Fruit fly (Drosophila melanogaster) whole organism, prepupa: ENCODE results near the gene MRG15.
A peak's percentile ranks its signal among the peaks of the same experiment; 100 is the strongest.

Source experiments
- Blimp-1 ChIP-seq: fragments of 200-800 bp; sonication (Bioruptor generic); optimal IDR thresholded peaks from 3 replicates; lab custom pipeline; 2017; ENCODE audit warnings: missing biosample characterization, missing genetic modification characterization, mild to moderate bottlenecking, moderate library complexity, missing genetic modification reagents
- CG10631 ChIP-seq: fragments of 200-800 bp; sonication (Bioruptor generic); optimal IDR thresholded peaks from 2 replicates; lab custom pipeline; 2016; ENCODE audit warnings: missing biosample characterization, missing genetic modification characterization
- CG10669 ChIP-seq: fragments of 200-800 bp; sonication (Bioruptor generic); optimal IDR thresholded peaks from 3 replicates; lab custom pipeline; 2018; ENCODE audit warnings: missing biosample characterization, mild to moderate bottlenecking, missing genetic modification characterization, moderate library complexity
- CG11902 ChIP-seq: fragments of 200-800 bp; sonication (Bioruptor generic); optimal IDR thresholded peaks from 3 replicates; lab custom pipeline; 2016; ENCODE audit warnings: missing biosample characterization, missing genetic modification characterization
- CG16779 ChIP-seq: fragments of 200-800 bp; sonication (Bioruptor generic); optimal IDR thresholded peaks from 3 replicates; lab custom pipeline; 2017; ENCODE audit warnings: missing biosample characterization, mild to moderate bottlenecking, missing genetic modification characterization
- CG31627 ChIP-seq: fragments of 200-800 bp; sonication (Bioruptor generic); optimal IDR thresholded peaks from 3 replicates; lab custom pipeline; 2016; ENCODE audit warnings: missing biosample characterization, missing genetic modification characterization
- CG32006 ChIP-seq: fragments of 200-800 bp; sonication (Bioruptor generic); optimal IDR thresholded peaks from 3 replicates; lab custom pipeline; 2017; ENCODE audit warnings: missing biosample characterization, mild to moderate bottlenecking, missing genetic modification characterization
- CG34406 ChIP-seq: fragments of 200-800 bp; sonication (Bioruptor generic); optimal IDR thresholded peaks from 3 replicates; lab custom pipeline; 2016; ENCODE audit warnings: missing biosample characterization, missing genetic modification characterization
- CG3919 ChIP-seq: fragments of 200-800 bp; sonication (Bioruptor generic); optimal IDR thresholded peaks from 3 replicates; lab custom pipeline; 2016; ENCODE audit warnings: missing biosample characterization, missing genetic modification characterization
- CG6276 ChIP-seq: fragments of 200-800 bp; sonication (Bioruptor generic); optimal IDR thresholded peaks from 2 replicates; lab custom pipeline; 2017; ENCODE audit warnings: missing biosample characterization, mild to moderate bottlenecking, missing genetic modification characterization
- CG6808 ChIP-seq: fragments of 200-800 bp; sonication (Bioruptor generic); optimal IDR thresholded peaks from 3 replicates; lab custom pipeline; 2017; ENCODE audit warnings: missing biosample characterization, missing genetic modification characterization, mild to moderate bottlenecking, moderate library complexity, missing genetic modification reagents
- CG7368 ChIP-seq: fragments of 200-800 bp; sonication (Bioruptor generic); optimal IDR thresholded peaks from 3 replicates; lab custom pipeline; 2016; ENCODE audit warnings: missing biosample characterization, missing genetic modification characterization
- CG8119 ChIP-seq: fragments of 200-800 bp; sonication (Bioruptor generic); IDR thresholded peaks from 3 replicates; pipeline ENCODE4 v1.3.6; 2022; ENCODE audit warnings: missing biosample characterization, missing genetic modification characterization
- CG8319 ChIP-seq: fragments of 200-800 bp; sonication (Bioruptor generic); optimal IDR thresholded peaks from 3 replicates; lab custom pipeline; 2016; ENCODE audit warnings: missing biosample characterization, missing genetic modification characterization
- CG8632 ChIP-seq: fragments of 200-800 bp; sonication (Bioruptor generic); optimal IDR thresholded peaks from 3 replicates; lab custom pipeline; 2016; ENCODE audit warnings: missing biosample characterization, missing genetic modification characterization
- CG9139 ChIP-seq: fragments of 200-800 bp; sonication (Bioruptor generic); optimal IDR thresholded peaks from 3 replicates; lab custom pipeline; 2017; ENCODE audit warnings: missing biosample characterization, mild to moderate bottlenecking, missing genetic modification characterization
- Eip75B ChIP-seq: fragments of 200-800 bp; sonication (Bioruptor generic); optimal IDR thresholded peaks from 3 replicates; lab custom pipeline; 2016; ENCODE audit warnings: missing biosample characterization, missing genetic modification characterization
- Eip93F ChIP-seq: fragments of 200-800 bp; sonication (Bioruptor generic); optimal IDR thresholded peaks from 2 replicates; lab custom pipeline; 2016; ENCODE audit warnings: missing biosample characterization, mild to moderate bottlenecking, missing genetic modification characterization
- Ets96B ChIP-seq: fragments of 200-800 bp; optimal IDR thresholded peaks from 2 replicates; lab custom pipeline; 2019; ENCODE audit warnings: missing biosample characterization, mild to moderate bottlenecking, missing genetic modification characterization, moderate library complexity
- Gug ChIP-seq: fragments of 200-800 bp; sonication (Bioruptor generic); IDR thresholded peaks from 2 replicates; pipeline ENCODE4 v1.3.6; 2022; ENCODE audit warnings: missing biosample characterization, missing genetic modification characterization
- Hr38 ChIP-seq: sonication (Bioruptor generic); optimal IDR thresholded peaks from 2 replicates; lab custom pipeline; 2016; ENCODE audit warnings: missing biosample characterization, missing genetic modification characterization
- Lpt ChIP-seq: fragments of 200-800 bp; sonication (Bioruptor generic); optimal IDR thresholded peaks from 3 replicates; lab custom pipeline; 2016; ENCODE audit warnings: missing biosample characterization, missing genetic modification characterization
- Met ChIP-seq: fragments of 200-800 bp; sonication (Bioruptor generic); optimal IDR thresholded peaks from 3 replicates; lab custom pipeline; 2016; ENCODE audit warnings: missing biosample characterization, missing genetic modification characterization
- Smox ChIP-seq: fragments of 200-800 bp; sonication (Bioruptor generic); optimal IDR thresholded peaks from 3 replicates; lab custom pipeline; 2016; ENCODE audit warnings: missing biosample characterization, missing genetic modification characterization
- Sox102F ChIP-seq: fragments of 200-800 bp; sonication (Bioruptor generic); optimal IDR thresholded peaks from 2 replicates; lab custom pipeline; 2016; ENCODE audit warnings: missing biosample characterization, mild to moderate bottlenecking, missing genetic modification characterization
- Sox14 ChIP-seq: fragments of 200-800 bp; sonication (Bioruptor generic); optimal IDR thresholded peaks from 3 replicates; lab custom pipeline; 2016; ENCODE audit warnings: missing biosample characterization, missing genetic modification characterization
- Sox15 ChIP-seq: fragments of 200-800 bp; sonication (Bioruptor generic); optimal IDR thresholded peaks from 3 replicates; lab custom pipeline; 2016; ENCODE audit warnings: missing biosample characterization, missing genetic modification characterization
- acj6 ChIP-seq: fragments of 200-800 bp; sonication (Bioruptor generic); optimal IDR thresholded peaks from 3 replicates; lab custom pipeline; 2016; ENCODE audit warnings: missing biosample characterization, missing genetic modification characterization
- dsx ChIP-seq: fragments of 200-800 bp; optimal IDR thresholded peaks from 3 replicates; lab custom pipeline; 2019; ENCODE audit warnings: missing biosample characterization, mild to moderate bottlenecking, missing genetic modification characterization, moderate library complexity; ENCODE audit not compliant: poor library complexity, severe bottlenecking
- eg ChIP-seq: fragments of 200-800 bp; sonication (Bioruptor generic); IDR thresholded peaks from 3 replicates; pipeline ENCODE4 v1.3.6; 2022; ENCODE audit warnings: missing biosample characterization, missing genetic modification characterization
- esn ChIP-seq: fragments of 200-800 bp; sonication (Bioruptor generic); optimal IDR thresholded peaks from 2 replicates; lab custom pipeline; 2016; ENCODE audit warnings: missing biosample characterization, mild to moderate bottlenecking, missing genetic modification characterization, moderate library complexity
- fd85E ChIP-seq: fragments of 200-800 bp; sonication (Bioruptor generic); optimal IDR thresholded peaks from 3 replicates; lab custom pipeline; 2016; ENCODE audit warnings: missing biosample characterization, missing genetic modification characterization
- fkh ChIP-seq: fragments of 200-800 bp; sonication (Bioruptor generic); optimal IDR thresholded peaks from 3 replicates; lab custom pipeline; 2017; ENCODE audit warnings: missing biosample characterization, mild to moderate bottlenecking, missing genetic modification characterization, moderate library complexity
- lz ChIP-seq: fragments of 200-800 bp; sonication (Bioruptor generic); optimal IDR thresholded peaks from 3 replicates; lab custom pipeline; 2016; ENCODE audit warnings: missing biosample characterization, missing genetic modification characterization
- net ChIP-seq: fragments of 200-800 bp; sonication (Bioruptor generic); optimal IDR thresholded peaks from 3 replicates; lab custom pipeline; 2016; ENCODE audit warnings: missing biosample characterization, missing genetic modification characterization
- pdm3 ChIP-seq: fragments of 200-800 bp; sonication (Bioruptor generic); optimal IDR thresholded peaks from 3 replicates; lab custom pipeline; 2016; ENCODE audit warnings: missing biosample characterization, missing genetic modification characterization
- salr ChIP-seq, 2 experiments: fragments of 200-800 bp; sonication (Bioruptor generic); optimal IDR thresholded peaks; 3 replicates each; lab custom pipeline; 2016 to 2018; ENCODE audit warnings: missing biosample characterization in 2 of 2, missing genetic modification characterization in 2 of 2, mild to moderate bottlenecking in 1 of 2
- spab ChIP-seq: fragments of 200-800 bp; sonication (Bioruptor generic); optimal IDR thresholded peaks from 2 replicates; lab custom pipeline; 2017; ENCODE audit warnings: missing biosample characterization, mild to moderate bottlenecking, missing genetic modification characterization, missing genetic modification reagents
- ss ChIP-seq, 2 experiments: fragments of 200-800 bp; sonication (Bioruptor generic); optimal IDR thresholded peaks; 2 replicates in 1 of 2; 3 replicates in 1 of 2; lab custom pipeline; 2017 to 2018; ENCODE audit warnings: mild to moderate bottlenecking in 2 of 2, missing biosample characterization in 2 of 2, missing genetic modification characterization in 2 of 2, moderate library complexity in 1 of 2
- svp ChIP-seq: fragments of 200-800 bp; sonication (Bioruptor generic); peaks from one replicate; lab custom pipeline; 2016; ENCODE audit warnings: missing biosample characterization, missing genetic modification characterization

MRG15 gene

DNA sequence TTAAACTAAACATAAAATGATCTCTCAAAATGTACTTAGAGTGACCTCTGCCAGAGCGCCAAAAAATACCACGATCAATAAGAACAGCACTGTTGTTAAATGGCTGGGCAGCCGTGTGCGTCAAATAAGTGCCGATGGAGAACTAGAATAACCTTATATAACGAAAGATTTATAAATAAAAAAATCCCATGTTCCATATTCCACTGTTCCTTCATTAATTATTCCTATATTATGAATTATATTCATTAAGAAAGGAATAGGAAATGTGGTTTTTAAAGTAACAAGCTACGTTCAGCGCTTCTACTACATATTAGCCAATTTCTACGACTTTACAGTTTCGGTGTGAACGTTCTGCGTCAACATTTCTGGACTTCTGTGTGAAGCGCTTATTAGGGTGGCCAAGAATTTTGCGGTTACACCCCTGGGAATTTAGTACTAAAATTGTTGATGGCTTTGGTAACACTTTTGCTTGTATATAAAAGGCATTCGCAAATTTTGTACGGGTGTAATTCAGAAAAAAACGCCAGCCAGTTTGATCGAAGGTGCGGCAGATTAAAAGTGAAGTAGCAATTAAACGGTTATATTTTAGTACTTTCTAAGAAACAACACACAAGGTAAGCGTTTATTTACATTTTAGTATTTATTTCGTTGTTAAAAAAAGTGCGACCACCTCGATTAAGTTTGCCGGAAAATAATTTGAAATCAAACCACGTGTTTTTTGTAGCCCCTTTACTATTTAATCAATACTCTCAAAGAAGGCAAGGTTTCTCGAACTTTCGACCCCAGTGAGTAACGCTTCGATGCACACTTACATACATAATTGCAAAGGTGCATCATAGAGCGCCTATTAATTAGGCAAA lies 35.5 kb downstream of the MRG15 start, which contains the start of the genes tefu and Hsc70-4 (continued):
- no peak for TF ChIP-seq Eip75B (GFP tag; lab: Kevin White, UChicago)
- no peak for TF ChIP-seq CG9139 (GFP tag; lab: Kevin White, UChicago)

DNA sequence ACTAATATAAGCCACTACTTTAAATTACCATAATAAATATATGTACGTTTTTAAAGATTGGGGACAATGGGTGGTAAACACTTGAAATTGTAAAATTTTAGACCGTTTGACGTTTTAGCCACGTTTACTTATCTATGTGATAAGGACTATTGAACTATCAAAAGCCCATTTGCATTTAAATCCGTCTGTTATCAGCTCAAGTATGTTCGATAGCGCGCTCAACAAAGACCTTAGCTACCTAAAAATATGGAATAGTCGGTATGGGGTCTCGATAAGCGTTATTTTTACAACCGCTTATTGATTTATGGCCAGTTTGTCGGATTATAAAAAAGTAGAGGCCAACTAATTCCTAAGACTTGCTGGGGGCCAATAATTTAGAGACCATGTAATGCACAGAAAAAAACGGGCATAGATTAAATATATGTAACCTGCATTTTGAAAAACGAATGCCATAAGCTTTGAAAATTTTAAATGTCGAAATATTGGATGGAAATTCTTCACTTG lies 46.2 kb downstream of the MRG15 start:
- no peak for TF ChIP-seq Sox14 (GFP tag; lab: Kevin White, UChicago)
- TF ChIP-seq fd85E (GFP tag; lab: Kevin White, UChicago), result no peak

DNA sequence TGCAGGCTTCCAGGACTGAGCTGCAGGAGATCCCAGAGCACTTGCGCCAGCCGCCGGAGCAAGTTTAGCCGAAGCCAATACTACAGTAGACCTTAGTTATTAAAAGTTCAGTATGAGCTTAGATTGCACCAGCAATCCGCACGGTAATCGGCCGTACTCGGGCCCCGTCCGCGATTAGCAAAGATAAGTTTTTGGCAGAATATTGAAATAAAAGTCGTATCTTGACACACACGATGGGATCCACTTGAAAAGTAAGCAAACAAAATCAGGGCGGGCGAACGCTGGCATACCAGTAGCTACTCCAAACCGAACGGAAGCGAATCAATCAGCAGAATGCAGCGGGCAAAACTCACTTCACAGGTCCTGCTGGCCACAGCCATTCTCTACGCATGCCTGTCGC lies 47.6 kb downstream of the MRG15 start, which contains the start of gene CG34316:
Gene CG34316, plus strand, starts transcription at position 301 of the 400 bp plus-strand sequence.
- no peak for TF ChIP-seq Sox14 (GFP tag; lab: Kevin White, UChicago)
- no peak for TF ChIP-seq CG8119
- no peak for TF ChIP-seq eg (GFP tag; lab: Robert Waterston, UW)
- TF ChIP-seq Met, result no peak
- TF ChIP-seq esn (GFP tag; lab: Kevin White, UChicago), result no peak
- TF ChIP-seq CG3919, result no peak
- TF ChIP-seq Ets96B (tag; lab: Kevin White, UChicago), result no peak
- no peak for TF ChIP-seq lz
- TF ChIP-seq CG10669, result no peak
- no peak for TF ChIP-seq ss (GFP tag; optimal IDR thresholded peaks at IDR 0.05; lab: Kevin White, UChicago)

DNA sequence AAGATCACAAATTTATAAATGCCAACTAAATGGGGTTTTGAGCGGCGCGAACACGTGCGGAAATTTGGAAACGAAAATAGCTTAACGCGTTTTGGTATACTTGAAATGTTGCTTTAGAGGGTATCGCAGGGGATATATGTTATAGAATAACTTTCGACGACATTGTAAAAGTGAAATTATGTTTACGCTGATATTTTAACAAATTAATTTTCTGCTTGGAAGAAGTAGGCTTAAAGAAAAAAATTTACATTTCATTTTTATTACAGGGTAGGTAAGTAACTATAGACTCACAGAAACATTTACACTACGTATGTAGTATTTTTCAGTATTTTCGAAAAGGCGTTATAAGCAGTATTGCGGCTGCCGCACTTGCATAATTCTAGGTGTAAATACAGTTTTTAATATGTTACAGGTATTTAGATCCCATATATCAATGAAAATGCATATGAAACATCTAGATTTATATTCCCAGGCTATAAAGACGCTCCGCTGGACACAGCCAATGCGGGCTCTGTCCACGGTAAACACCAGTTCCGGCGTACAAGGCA lies 48.5 kb downstream of the MRG15 start, which contains the start of the genes Art3 and mRpS10:
Gene Art3, minus strand, starts transcription at position 80 of the 548 bp plus-strand sequence.
Gene mRpS10, plus strand, starts transcription at position 337 of the 548 bp plus-strand sequence.
- peak; percentile 98 for TF ChIP-seq Blimp-1 (GFP tag; lab: Kevin White, UChicago)
- TF ChIP-seq Gug (GFP tag; lab: Robert Waterston, UW), result peak; percentile 100
- peak; percentile 100 for TF ChIP-seq CG8119
- TF ChIP-seq Hr38, result peak; percentile 96
- TF ChIP-seq CG8632 (GFP tag; lab: Kevin White, UChicago), result peak; percentile 100
- peak; percentile 100 for TF ChIP-seq CG11902 (GFP tag; lab: Kevin White, UChicago)
- peak; percentile 99 for TF ChIP-seq CG16779
- peak; percentile 100 for TF ChIP-seq CG10631 (GFP tag; lab: Kevin White, UChicago)
- peak; percentile 99 for TF ChIP-seq CG6276 (GFP tag; lab: Kevin White, UChicago)
- peak; percentile 100 for TF ChIP-seq net
- peak; percentile 100 for TF ChIP-seq svp (GFP tag; lab: Kevin White, UChicago)
- peak; percentile 100 for TF ChIP-seq Smox (GFP tag; lab: Kevin White, UChicago)
- TF ChIP-seq CG6808 (GFP tag; lab: Kevin White, UChicago), result peak; percentile 99
- TF ChIP-seq esn (GFP tag; lab: Kevin White, UChicago), result peak; percentile 100
- TF ChIP-seq CG7368, result peak; percentile 100
- peak; percentile 100 for TF ChIP-seq spab (GFP tag; lab: Kevin White, UChicago)
- peak; percentile 100 for TF ChIP-seq Met
- TF ChIP-seq Lpt (GFP tag; lab: Kevin White, UChicago), result peak; percentile 100
- peak; percentile 99 for TF ChIP-seq Sox102F (GFP tag; lab: Kevin White, UChicago)
- TF ChIP-seq CG8319, result peak; percentile 100
- peak; percentile 99 for TF ChIP-seq CG9139 (GFP tag; lab: Kevin White, UChicago)
- peak; percentile 100 for TF ChIP-seq lz
- TF ChIP-seq CG31627 (GFP tag; lab: Kevin White, UChicago), result peak; percentile 100
- TF ChIP-seq CG32006, result peak; percentile 100
- TF ChIP-seq acj6, result peak; percentile 100
- peak; percentile 100 for TF ChIP-seq Ets96B (tag; lab: Kevin White, UChicago)
- peak; percentile 97 for TF ChIP-seq fkh (GFP tag; lab: Kevin White, UChicago)
- TF ChIP-seq dsx (GFP tag; lab: Kevin White, UChicago), result peak; percentile 99
- peak; percentile 98 for TF ChIP-seq fd85E (GFP tag; lab: Kevin White, UChicago)
- TF ChIP-seq CG34406 (GFP tag; lab: Kevin White, UChicago), result peak; percentile 100
- TF ChIP-seq Eip75B (GFP tag; lab: Kevin White, UChicago), result peak; percentile 100
- peak; percentile 98 for TF ChIP-seq Eip93F (GFP tag; lab: Kevin White, UChicago)
- TF ChIP-seq salr (GFP tag; optimal IDR thresholded peaks at IDR 0.05; lab: Kevin White, UChicago), result peak; percentile 100
- TF ChIP-seq Sox14 (GFP tag; lab: Kevin White, UChicago), result peak; percentile 100
- TF ChIP-seq pdm3, result peak; percentile 100
- TF ChIP-seq Sox15 (GFP tag; lab: Kevin White, UChicago), result peak; percentile 100
- TF ChIP-seq CG3919, result peak; percentile 100
